Fruit fly (Drosophila melanogaster): ENCODE data around the gene CG33169.
A peak's percentile ranks its signal among the peaks of the same experiment; 100 is the strongest.

Gene CG33169

DNA sequence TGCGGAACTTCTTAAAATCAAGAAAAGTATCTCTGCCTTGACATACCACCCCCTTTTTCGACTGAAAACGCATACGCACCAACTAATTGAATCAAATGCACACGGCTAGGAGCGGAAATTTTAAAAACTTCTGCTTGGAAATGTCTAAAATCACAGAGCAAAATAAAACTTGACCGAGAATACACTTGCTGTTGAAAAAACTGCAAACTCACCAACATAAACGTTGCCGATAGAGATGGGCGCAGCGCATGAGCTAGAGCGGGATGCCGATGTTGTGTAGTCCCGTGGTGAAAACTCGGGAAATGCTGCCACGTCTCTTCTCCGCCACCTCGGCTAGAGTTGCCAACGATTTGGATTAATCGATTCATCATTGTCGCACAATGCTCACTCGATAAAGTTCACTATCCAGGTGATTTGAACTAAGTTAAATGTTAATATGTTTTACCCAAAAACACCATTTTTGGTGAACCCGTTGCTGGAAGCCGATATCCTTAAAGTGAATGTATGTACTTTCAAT, 8.2 kb downstream of the CG33169 start, which contains the start of the genes CG11109 and Arf1 (continued):
- TF ChIP-seq CG14860 (GFP tag; IDR thresholded peaks at IDR 0.05; ENCODE audit: partially characterized antibody) (peak; percentile 60), HLHmδ (GFP tag; optimal IDR thresholded peaks at IDR 0.05) (peak; percentile 65), Hmx (GFP tag; optimal IDR thresholded peaks at IDR 0.05) (no peak), trem (tag; optimal IDR thresholded peaks at IDR 0.05) (peak; percentile 39), CG12219 (GFP tag; optimal IDR thresholded peaks at IDR 0.05) (peak; percentile 0), stwl (tag; optimal IDR thresholded peaks at IDR 0.05) (peak; percentile 74), CG3847 (GFP tag; IDR thresholded peaks at IDR 0.05) (peak; percentile 45), row (GFP tag; IDR thresholded peaks at IDR 0.05) (peak; percentile 60), Nf-YC (tag; optimal IDR thresholded peaks at IDR 0.05) (peak; percentile 36), nerfin-1 (tag; optimal IDR thresholded peaks at IDR 0.05) (peak; percentile 29), Myb (GFP tag; optimal IDR thresholded peaks at IDR 0.05) (peak; percentile 44), HmgZ (tag; optimal IDR thresholded peaks at IDR 0.05) (peak; percentile 68), CG1603 (tag; optimal IDR thresholded peaks at IDR 0.05) (peak; percentile 75), bbx (GFP tag; IDR thresholded peaks at IDR 0.05; ENCODE audit: partially characterized antibody) (peak; percentile 82), Opbp (GFP tag; IDR thresholded peaks at IDR 0.05; ENCODE audit: partially characterized antibody) (peak; percentile 82), CG9876 (GFP tag; optimal IDR thresholded peaks at IDR 0.05) (no peak), CG8089 (GFP tag; optimal IDR thresholded peaks at IDR 0.05) (no peak), Pdp1 (GFP tag; optimal IDR thresholded peaks at IDR 0.05) (peak in 1 of 2 experiments; percentile 7), CG3838 (GFP tag; optimal IDR thresholded peaks at IDR 0.05) (no peak), toy (GFP tag; IDR thresholded peaks at IDR 0.05) (no peak), Dll (GFP tag; IDR thresholded peaks at IDR 0.05; ENCODE audit: partially characterized antibody) (peak; percentile 51), CG2116 (GFP tag; optimal IDR thresholded peaks at IDR 0.05) (peak; percentile 76), Xbp1 (GFP tag; optimal IDR thresholded peaks at IDR 0.05) (peak; percentile 50), CG6175 (GFP tag; IDR thresholded peaks at IDR 0.05) (no peak), Meics (GFP tag; optimal IDR thresholded peaks at IDR 0.05) (no peak), ato (GFP tag; IDR thresholded peaks at IDR 0.05; ENCODE audit: partially characterized antibody) (peak; percentile 84), CG12744 (GFP tag; optimal IDR thresholded peaks at IDR 0.05) (no peak), Med (GFP tag) (peak; percentile 81), sr (GFP tag; IDR thresholded peaks at IDR 0.05) (no peak), CG1024 (GFP tag; IDR thresholded peaks at IDR 0.05) (no peak), Oli (tag; optimal IDR thresholded peaks at IDR 0.05) (no peak), Fer3 (tag; optimal IDR thresholded peaks at IDR 0.05) (no peak), CG31441 (GFP tag; IDR thresholded peaks at IDR 0.05) (0 out of 2 replicates have a peak, but pooled peaks have one; percentile 7), Six4 (GFP tag; optimal IDR thresholded peaks at IDR 0.05) (no peak), pzg (GFP tag; optimal IDR thresholded peaks at IDR 0.05) (peak; percentile 87), Trl (optimal IDR thresholded peaks at IDR 0.05) (no peak), Trl (GFP tag; optimal IDR thresholded peaks at IDR 0.05) (no peak), CG1602 (GFP tag; optimal IDR thresholded peaks at IDR 0.05) (no peak), Optix (GFP tag; IDR thresholded peaks at IDR 0.05) (no peak), tna (GFP tag; IDR thresholded peaks at IDR 0.05; ENCODE audit: partially characterized antibody) (peak; percentile 44), CG6683 (GFP tag; optimal IDR thresholded peaks at IDR 0.05) (no peak), bigmax (GFP tag; optimal IDR thresholded peaks at IDR 0.05) (no peak), CG18011 (GFP tag; optimal IDR thresholded peaks at IDR 0.05) (no peak), Abd-B (GFP tag; optimal IDR thresholded peaks at IDR 0.05) (no peak), CG34224 (GFP tag; IDR thresholded peaks at IDR 0.05; ENCODE audit: partially characterized antibody) (peak; percentile 70), Hand (GFP tag; optimal IDR thresholded peaks at IDR 0.05) (no peak), chinmo (GFP tag; IDR thresholded peaks at IDR 0.05; ENCODE audit: partially characterized antibody) (peak; percentile 80), Hr51 (GFP tag; optimal IDR thresholded peaks at IDR 0.05) (no peak), gfzf (GFP tag; optimal IDR thresholded peaks at IDR 0.05) (peak; percentile 7)
